Fruit fly (Drosophila melanogaster): ENCODE data around the gene CG3558.

The CG3558 gene

dm6 chr2L:3029012-3029411, 36.3 kb downstream of the CG3558 start, which contains the start of the genes Sf3b2 and CG17219 (continued):
- TF ChIP-seq CG13424 (tag; optimal IDR thresholded peaks at IDR 0.05) = no peak
- no peak for TF ChIP-seq Spps (tag; optimal IDR thresholded peaks at IDR 0.05)
- no peak for TF ChIP-seq CG14014 (GFP tag; IDR thresholded peaks at IDR 0.05)
- TF ChIP-seq HmgZ (tag; optimal IDR thresholded peaks at IDR 0.05) = peak; percentile 60
- no peak for TF ChIP-seq CG10321 (GFP tag; IDR thresholded peaks at IDR 0.05)
- TF ChIP-seq CG3847 (GFP tag; IDR thresholded peaks at IDR 0.05) = peak; percentile 54
- TF ChIP-seq CG11560 (tag; IDR thresholded peaks at IDR 0.05) = peak; percentile 96
- peak; percentile 10 for TF ChIP-seq CG9797 (GFP tag; optimal IDR thresholded peaks at IDR 0.05)
- peak; percentile 25; the same call in 1 of the 2 replicates for TF ChIP-seq sob (GFP tag; IDR thresholded peaks at IDR 0.05)
- TF ChIP-seq CG13624 (GFP tag; optimal IDR thresholded peaks at IDR 0.05) = peak; percentile 23
- TF ChIP-seq CG9876 (GFP tag; optimal IDR thresholded peaks at IDR 0.05) = no peak
- TF ChIP-seq CG9437 (GFP tag; optimal IDR thresholded peaks at IDR 0.05) = no peak
- peak; percentile 65 for TF ChIP-seq stwl (tag; optimal IDR thresholded peaks at IDR 0.05)
- peak; percentile 26 to 85 for TF ChIP-seq crp (GFP tag; optimal IDR thresholded peaks at IDR 0.05)
- TF ChIP-seq vvl (GFP tag; IDR thresholded peaks at IDR 0.05) = peak; percentile 52
- TF ChIP-seq phol (tag; optimal IDR thresholded peaks at IDR 0.05) = peak; percentile 26
- TF ChIP-seq Opbp (GFP tag; IDR thresholded peaks at IDR 0.05; ENCODE audit: partially characterized antibody) = peak; percentile 77
- TF ChIP-seq CG6791 (GFP tag; IDR thresholded peaks at IDR 0.05; ENCODE audit: partially characterized antibody) = peak; percentile 61
- no peak for TF ChIP-seq pho (GFP tag; optimal IDR thresholded peaks at IDR 0.05)
- TF ChIP-seq bbx (GFP tag; IDR thresholded peaks at IDR 0.05; ENCODE audit: partially characterized antibody) = peak; percentile 73
- no peak for TF ChIP-seq CG11398 (GFP tag; optimal IDR thresholded peaks at IDR 0.05)
- TF ChIP-seq amos (GFP tag; IDR thresholded peaks at IDR 0.05; ENCODE audit: partially characterized antibody) = peak; percentile 82
- no peak for TF ChIP-seq Optix (GFP tag; IDR thresholded peaks at IDR 0.05)
- TF ChIP-seq ewg (GFP tag; optimal IDR thresholded peaks at IDR 0.05) = no peak
- no peak for TF ChIP-seq Stat92E (GFP tag; optimal IDR thresholded peaks at IDR 0.05)
- no peak for TF ChIP-seq CG3163 (GFP tag; optimal IDR thresholded peaks at IDR 0.05)
- TF ChIP-seq CG12659 (GFP tag; optimal IDR thresholded peaks at IDR 0.05) = peak; percentile 62
- peak; percentile 49; the same call in 1 of the 3 replicates for TF ChIP-seq CG7963 (GFP tag; IDR thresholded peaks at IDR 0.05; ENCODE audit: partially characterized antibody)
- TF ChIP-seq CG16813 (GFP tag; IDR thresholded peaks at IDR 0.05; ENCODE audit: partially characterized antibody) = peak; percentile 74
- peak; percentile 96 for TF ChIP-seq trem (tag; optimal IDR thresholded peaks at IDR 0.05)
- peak; percentile 91 for TF ChIP-seq dm (GFP tag; optimal IDR thresholded peaks at IDR 0.05)
- TF ChIP-seq usp (GFP tag; optimal IDR thresholded peaks at IDR 0.05) = no peak
- TF ChIP-seq CG2129 (GFP tag; IDR thresholded peaks at IDR 0.05; ENCODE audit: partially characterized antibody) = peak; percentile 29; the same call in 1 of the 2 replicates
- no peak for TF ChIP-seq danr (GFP tag; IDR thresholded peaks at IDR 0.05)
- TF ChIP-seq Trl (optimal IDR thresholded peaks at IDR 0.05) = no peak
- peak; percentile 7 for TF ChIP-seq Trl (GFP tag; optimal IDR thresholded peaks at IDR 0.05)
- TF ChIP-seq CG32532 (GFP tag; IDR thresholded peaks at IDR 0.05) = peak; percentile 25; the same call in 1 of the 2 replicates
- no peak for TF ChIP-seq CG2889 (GFP tag; IDR thresholded peaks at IDR 0.05)
- TF ChIP-seq NC2β (GFP tag; optimal IDR thresholded peaks at IDR 0.05) = peak; percentile 51
- TF ChIP-seq CG12155 (GFP tag; optimal IDR thresholded peaks at IDR 0.05) = peak; percentile 18
- TF ChIP-seq Hr78 (GFP tag; optimal IDR thresholded peaks at IDR 0.05) = no peak
- TF ChIP-seq gcm (GFP tag; optimal IDR thresholded peaks at IDR 0.05) = no peak
- TF ChIP-seq CG16815 (GFP tag; optimal IDR thresholded peaks at IDR 0.05) = no peak
- peak; percentile 72 for TF ChIP-seq Bgb (GFP tag; IDR thresholded peaks at IDR 0.05; ENCODE audit: partially characterized antibody)
- TF ChIP-seq maf-S (GFP tag; optimal IDR thresholded peaks at IDR 0.05) = no peak
- TF ChIP-seq inv (GFP tag; IDR thresholded peaks at IDR 0.05; ENCODE audit: partially characterized antibody) = peak; percentile 50; the same call in 1 of the 2 replicates
- TF ChIP-seq mam (GFP tag; optimal IDR thresholded peaks at IDR 0.05) = peak; percentile 39
- no peak for TF ChIP-seq Oli (tag; optimal IDR thresholded peaks at IDR 0.05)
- TF ChIP-seq fru (optimal IDR thresholded peaks at IDR 0.05) = no peak
- TF ChIP-seq CG34422 (GFP tag; IDR thresholded peaks at IDR 0.05) = peak; percentile 16; the same call in 1 of the 3 replicates
